Fruit fly (Drosophila melanogaster) whole organism, embryonic: ENCODE results near the gene CG5056.

ENCODE experiments used
- Asciz ChIP-seq: fragments of 200-800 bp; sonication (Bioruptor generic); optimal IDR thresholded peaks from 2 replicates; lab custom pipeline; 2017; ENCODE audit warnings: missing biosample characterization, mild to moderate bottlenecking, missing genetic modification characterization, missing genetic modification reagents
- BtbVII ChIP-seq: fragments of 200-800 bp; sonication (Bioruptor generic); optimal IDR thresholded peaks from 3 replicates; lab custom pipeline; 2017; ENCODE audit warnings: missing biosample characterization, mild to moderate bottlenecking, missing genetic modification characterization
- CG11247 ChIP-seq: fragments of 200-800 bp; sonication (Bioruptor generic); IDR thresholded peaks from 2 replicates; pipeline ENCODE4 v1.3.6; 2022; ENCODE audit warnings: missing biosample characterization, missing genetic modification characterization
- CG11560 ChIP-seq: fragments of 200-800 bp; sonication (Bioruptor generic); IDR thresholded peaks from 3 replicates; pipeline ENCODE4 v1.3.6; 2022; ENCODE audit warnings: missing biosample characterization, missing genetic modification characterization
- CG11723 ChIP-seq: fragments of 200-800 bp; sonication (Bioruptor generic); optimal IDR thresholded peaks from 2 replicates; lab custom pipeline; 2017; ENCODE audit warnings: missing biosample characterization, mild to moderate bottlenecking, missing genetic modification characterization
- CG12299 ChIP-seq: fragments of 200-800 bp; sonication (Bioruptor generic); optimal IDR thresholded peaks from 2 replicates; lab custom pipeline; 2018; ENCODE audit warnings: missing biosample characterization, mild to moderate bottlenecking, missing genetic modification characterization
- CG16813 ChIP-seq: fragments of 200-800 bp; sonication (Bioruptor generic); IDR thresholded peaks from 3 replicates; pipeline ENCODE4 v1.3.6; 2022; ENCODE audit warnings: missing biosample characterization, missing genetic modification characterization; ENCODE audit not compliant: partially characterized antibody
- CG17802 ChIP-seq: fragments of 200-800 bp; sonication (Bioruptor generic); optimal IDR thresholded peaks from 2 replicates; lab custom pipeline; 2018; ENCODE audit warnings: missing biosample characterization, mild to moderate bottlenecking, missing genetic modification characterization, moderate library complexity
- CG17912 ChIP-seq: fragments of 200-800 bp; sonication (Bioruptor generic); optimal IDR thresholded peaks from 2 replicates; lab custom pipeline; 2018; ENCODE audit warnings: missing biosample characterization, mild to moderate bottlenecking, missing genetic modification characterization
- CG18262 ChIP-seq: fragments of 200-800 bp; optimal IDR thresholded peaks from 3 replicates; lab custom pipeline; 2019; ENCODE audit warnings: missing biosample characterization, mild to moderate bottlenecking, missing genetic modification characterization, moderate library complexity
- CG18476 ChIP-seq: fragments of 200-800 bp; sonication (Bioruptor generic); optimal IDR thresholded peaks from 2 replicates; lab custom pipeline; 2016; ENCODE audit warnings: missing biosample characterization, mild to moderate bottlenecking, missing genetic modification characterization
- CG2120 ChIP-seq: fragments of 200-800 bp; sonication (Bioruptor generic); optimal IDR thresholded peaks from 3 replicates; lab custom pipeline; 2016; ENCODE audit warnings: missing biosample characterization, missing genetic modification characterization
- CG2712 ChIP-seq: fragments of 200-800 bp; optimal IDR thresholded peaks from 3 replicates; lab custom pipeline; 2019; ENCODE audit warnings: missing biosample characterization, mild to moderate bottlenecking, missing genetic modification characterization, moderate library complexity
- CG30403 ChIP-seq: fragments of 200-800 bp; sonication (Bioruptor generic); optimal IDR thresholded peaks from 3 replicates; lab custom pipeline; 2016; ENCODE audit warnings: missing biosample characterization, missing genetic modification characterization
- CG31224 ChIP-seq: fragments of 200-800 bp; sonication (Bioruptor generic); IDR thresholded peaks from 2 replicates; pipeline ENCODE4 v1.3.6; 2022; ENCODE audit warnings: missing biosample characterization, missing genetic modification characterization
- CG32772 ChIP-seq: fragments of 200-800 bp; sonication (Bioruptor generic); IDR thresholded peaks from 2 replicates; pipeline ENCODE4 v1.3.6; 2022; ENCODE audit warnings: missing biosample characterization, missing genetic modification characterization
- CG3407 ChIP-seq: fragments of 200-800 bp; sonication (Bioruptor generic); optimal IDR thresholded peaks from 2 replicates; lab custom pipeline; 2018; ENCODE audit warnings: missing biosample characterization, mild to moderate bottlenecking, missing genetic modification characterization
- CG4707 ChIP-seq: fragments of 200-800 bp; sonication (Bioruptor generic); optimal IDR thresholded peaks from 2 replicates; lab custom pipeline; 2018; ENCODE audit warnings: missing biosample characterization, mild to moderate bottlenecking, missing genetic modification characterization, moderate library complexity
- CG4730 ChIP-seq: fragments of 200-800 bp; sonication (Bioruptor generic); IDR thresholded peaks from 2 replicates; pipeline ENCODE4 v1.3.6; 2022; ENCODE audit warnings: missing biosample characterization, missing genetic modification characterization
- CG5953 ChIP-seq: fragments of 200-800 bp; sonication (Bioruptor generic); IDR thresholded peaks from 2 replicates; pipeline ENCODE4 v1.3.6; 2022; ENCODE audit warnings: missing biosample characterization, missing genetic modification characterization
- CG9932 ChIP-seq: fragments of 200-800 bp; sonication (Bioruptor generic); IDR thresholded peaks from 2 replicates; pipeline ENCODE4 v1.3.6; 2022; ENCODE audit warnings: missing biosample characterization, missing genetic modification characterization
- Eip74EF ChIP-seq, 2 experiments: fragments of 200-800 bp in 1 of 2; fragments of >200 bp in 1 of 2; sonication (Bioruptor generic) in 1 of 2; optimal IDR thresholded peaks; 2 replicates each; lab custom pipeline; 2017 to 2019; ENCODE audit warnings: missing biosample characterization in 2 of 2, missing genetic modification characterization in 2 of 2, mild to moderate bottlenecking in 1 of 2, moderate library complexity in 1 of 2
- Ets97D ChIP-seq: fragments of 200-800 bp; sonication (Bioruptor generic); optimal IDR thresholded peaks from 3 replicates; lab custom pipeline; 2016; ENCODE audit warnings: missing biosample characterization, missing genetic modification characterization
- MESR4 ChIP-seq: fragments of 200-800 bp; sonication (Bioruptor generic); optimal IDR thresholded peaks from 2 replicates; lab custom pipeline; 2018; ENCODE audit warnings: missing biosample characterization, mild to moderate bottlenecking, missing genetic modification characterization, moderate library complexity
- Myb ChIP-seq: fragments of 200-800 bp; sonication (Bioruptor generic); optimal IDR thresholded peaks from 2 replicates; lab custom pipeline; 2016; ENCODE audit warnings: missing biosample characterization, missing genetic modification characterization
- Xbp1 ChIP-seq: fragments of 200-800 bp; sonication (Bioruptor generic); optimal IDR thresholded peaks from 3 replicates; lab custom pipeline; 2016; ENCODE audit warnings: missing biosample characterization, mild to moderate bottlenecking, missing genetic modification characterization
- Xrp1 ChIP-seq: fragments of 200-800 bp; sonication (Bioruptor generic); IDR thresholded peaks from 2 replicates; pipeline ENCODE4 v1.3.6; 2022; ENCODE audit warnings: missing biosample characterization, missing genetic modification characterization
- YL-1 ChIP-seq: fragments of 200-800 bp; sonication (Bioruptor generic); optimal IDR thresholded peaks from 3 replicates; lab custom pipeline; 2017; ENCODE audit warnings: missing biosample characterization, mild to moderate bottlenecking, missing genetic modification characterization
- ac ChIP-seq: fragments of 200-800 bp; sonication (Bioruptor generic); optimal IDR thresholded peaks from 3 replicates; lab custom pipeline; 2017; ENCODE audit warnings: missing biosample characterization, mild to moderate bottlenecking, missing genetic modification characterization
- al ChIP-seq: fragments of 200-800 bp; sonication (Bioruptor generic); IDR thresholded peaks from 2 replicates; pipeline ENCODE4 v1.3.6; 2022; ENCODE audit warnings: missing biosample characterization, missing genetic modification characterization
- ap ChIP-seq: fragments of 200-800 bp; sonication (Bioruptor generic); IDR thresholded peaks from 2 replicates; pipeline ENCODE4 v1.3.6; 2022; ENCODE audit warnings: missing biosample characterization, missing genetic modification characterization
- az2 ChIP-seq: fragments of 200-800 bp; sonication (Bioruptor generic); optimal IDR thresholded peaks from 3 replicates; lab custom pipeline; 2016; ENCODE audit warnings: missing biosample characterization, missing genetic modification characterization
- chm ChIP-seq: fragments of 200-800 bp; sonication (Bioruptor generic); IDR thresholded peaks from 2 replicates; pipeline ENCODE4 v1.3.6; 2022; ENCODE audit warnings: missing biosample characterization, missing genetic modification characterization
- dpn ChIP-seq, 2 experiments: fragments of 200-800 bp; sonication (Bioruptor generic); optimal IDR thresholded peaks; 3 replicates each; lab custom pipeline; 2016; ENCODE audit warnings: missing biosample characterization in 2 of 2, missing genetic modification characterization in 2 of 2
- fd96Cb ChIP-seq: fragments of 200-800 bp; sonication (Bioruptor generic); optimal IDR thresholded peaks from 2 replicates; lab custom pipeline; 2018; ENCODE audit warnings: missing biosample characterization, mild to moderate bottlenecking, missing genetic modification characterization, moderate library complexity
- gce ChIP-seq: fragments of 200-800 bp; sonication (Bioruptor generic); IDR thresholded peaks from 3 replicates; pipeline ENCODE4 v1.3.6; 2022; ENCODE audit warnings: missing biosample characterization, missing genetic modification characterization
- gfzf ChIP-seq: fragments of 200-800 bp; sonication (Bioruptor generic); optimal IDR thresholded peaks from 2 replicates; lab custom pipeline; 2016; ENCODE audit warnings: missing biosample characterization, mild to moderate bottlenecking, missing genetic modification characterization, moderate library complexity
- lab ChIP-seq: fragments of 200-800 bp; sonication (Bioruptor generic); optimal IDR thresholded peaks from 3 replicates; lab custom pipeline; 2017; ENCODE audit warnings: missing biosample characterization, missing genetic modification characterization, mild to moderate bottlenecking, moderate library complexity, missing genetic modification reagents
- mld ChIP-seq: fragments of 200-800 bp; sonication (Bioruptor generic); IDR thresholded peaks from 3 replicates; pipeline ENCODE4 v1.3.6; 2022; ENCODE audit warnings: missing biosample characterization, missing genetic modification characterization; ENCODE audit not compliant: partially characterized antibody
- odd ChIP-seq: fragments of 200-800 bp; sonication (Bioruptor generic); optimal IDR thresholded peaks from 2 replicates; lab custom pipeline; 2017; ENCODE audit warnings: missing biosample characterization, mild to moderate bottlenecking, missing genetic modification characterization
- pb ChIP-seq: fragments of 200-800 bp; sonication (Bioruptor generic); optimal IDR thresholded peaks from 3 replicates; lab custom pipeline; 2016; ENCODE audit warnings: missing biosample characterization, missing genetic modification characterization
- sim ChIP-seq: fragments of 200-800 bp; sonication (Bioruptor generic); IDR thresholded peaks from 2 replicates; pipeline ENCODE4 v1.3.6; 2022; ENCODE audit warnings: missing biosample characterization, missing genetic modification characterization
- sob ChIP-seq: fragments of 200-800 bp; sonication (Bioruptor generic); IDR thresholded peaks from 2 replicates; pipeline ENCODE4 v1.3.6; 2022; ENCODE audit warnings: missing biosample characterization, missing genetic modification characterization
- sqz ChIP-seq: fragments of 200-800 bp; sonication (Bioruptor generic); optimal IDR thresholded peaks from 3 replicates; lab custom pipeline; 2018; ENCODE audit warnings: missing biosample characterization, mild to moderate bottlenecking, missing genetic modification characterization
- stc ChIP-seq: fragments of 200-800 bp; sonication (Bioruptor generic); IDR thresholded peaks from 2 replicates; pipeline ENCODE4 v1.3.6; 2022; ENCODE audit warnings: missing biosample characterization, missing genetic modification characterization
- tll ChIP-seq, 2 experiments: fragments of 200-800 bp in 1 of 2; fragments of >200 bp in 1 of 2; sonication (Bioruptor generic) in 1 of 2; optimal IDR thresholded peaks; 2 replicates each; lab custom pipeline; 2017 to 2019; ENCODE audit warnings: missing biosample characterization in 2 of 2, missing genetic modification characterization in 2 of 2, mild to moderate bottlenecking in 1 of 2, moderate library complexity in 1 of 2
- ttk ChIP-seq: fragments of 200-800 bp; sonication (Bioruptor generic); IDR thresholded peaks from 2 replicates; pipeline ENCODE4 v2.1.2; 2022; ENCODE audit warnings: missing biosample characterization, missing genetic modification characterization
- twi ChIP-seq: fragments of 200-800 bp; optimal IDR thresholded peaks from 2 replicates; lab custom pipeline; 2019; ENCODE audit warnings: missing biosample characterization, mild to moderate bottlenecking, missing genetic modification characterization, moderate library complexity
- vfl ChIP-seq: fragments of 200-800 bp; sonication (Bioruptor generic); optimal IDR thresholded peaks from 2 replicates; lab custom pipeline; 2016; ENCODE audit warnings: missing biosample characterization, missing genetic modification characterization

CG5056 gene

dm6 chr2L:10386208-10386805 lies 19.8 kb downstream of the CG5056 start, which contains the start of the genes Cdk1 and mRpS7 (continued):
- TF ChIP-seq CG11560 (tag; lab: Robert Waterston, UW) (no peak), CG2712 (tag; lab: Kevin White, UChicago) (peak; percentile 84), CG30403 (GFP tag; lab: Kevin White, UChicago) (peak; percentile 83), twi (tag; lab: Kevin White, UChicago) (peak; percentile 62), MESR4 (GFP tag; lab: Kevin White, UChicago) (peak; percentile 62), Eip74EF (GFP tag; optimal IDR thresholded peaks at IDR 0.05; lab: Kevin White, UChicago) (peak in 1 of 2 experiments; percentile 38), CG3407 (GFP tag; lab: Kevin White, UChicago) (peak; percentile 44), CG11723 (GFP tag; lab: Kevin White, UChicago) (peak; percentile 86), stc (GFP tag; lab: Robert Waterston, UW) (peak; percentile 15; the same call in 1 of the 2 replicates), tll (GFP tag; optimal IDR thresholded peaks at IDR 0.05; lab: Kevin White, UChicago) (peak in 1 of 2 experiments; percentile 9), Ets97D (GFP tag; lab: Kevin White, UChicago) (peak; percentile 31), gce (GFP tag; lab: Robert Waterston, UW) (peak; percentile 67; the same call in 1 of the 3 replicates), lab (no peak), YL-1 (peak; percentile 26), odd (no peak), CG18476 (GFP tag; lab: Kevin White, UChicago) (peak; percentile 64), sqz (peak; percentile 39), CG17912 (no peak), BtbVII (GFP tag; lab: Kevin White, UChicago) (peak; percentile 28), CG31224 (GFP tag; lab: Robert Waterston, UW) (peak; percentile 39; the same call in 1 of the 2 replicates), sob (GFP tag; lab: Robert Waterston, UW) (peak; percentile 54; the same call in 1 of the 2 replicates), CG4707 (GFP tag; lab: Kevin White, UChicago) (peak; percentile 12), mld (GFP tag; lab: Robert Waterston, UW) (no peak), Myb (peak; percentile 40), CG16813 (no peak), sim (GFP tag; lab: Robert Waterston, UW) (no peak), CG9932 (GFP tag; lab: Robert Waterston, UW) (peak; percentile 35; the same call in 1 of the 2 replicates), CG5953 (GFP tag; lab: Robert Waterston, UW) (0 out of 2 replicates have a peak, but pooled peaks have one; percentile 52), Xbp1 (peak; percentile 77), chm (peak; percentile 68), fd96Cb (tag; lab: Kevin White, UChicago) (peak; percentile 77), CG17802 (tag; lab: Kevin White, UChicago) (peak; percentile 85), dpn (GFP tag; optimal IDR thresholded peaks at IDR 0.05; lab: Kevin White, UChicago) (peak; percentile 29 to 62), CG4730 (GFP tag; lab: Robert Waterston, UW) (peak; percentile 41), az2 (peak; percentile 67), ttk (GFP tag; lab: Robert Waterston, UW) (peak; percentile 63; the same call in 1 of the 2 replicates), CG18262 (tag; lab: Kevin White, UChicago) (peak; percentile 84), CG32772 (GFP tag; lab: Robert Waterston, UW) (peak; percentile 72), pb (GFP tag; lab: Kevin White, UChicago) (no peak), CG2120 (GFP tag; lab: Kevin White, UChicago) (peak; percentile 80), Asciz (GFP tag; lab: Kevin White, UChicago) (no peak), Xrp1 (GFP tag; lab: Robert Waterston, UW) (peak; percentile 69), al (peak; percentile 54), vfl (GFP tag; lab: Kevin White, UChicago) (no peak), CG12299 (peak; percentile 32), ap (GFP tag; lab: Robert Waterston, UW) (0 out of 2 replicates have a peak, but pooled peaks have one; percentile 40), ac (GFP tag; lab: Kevin White, UChicago) (no peak), gfzf (GFP tag; lab: Kevin White, UChicago) (peak; percentile 26), CG11247 (GFP tag; lab: Robert Waterston, UW) (peak; percentile 43; the same call in 1 of the 2 replicates)
